Fruit fly (Drosophila melanogaster) whole organism, embryonic: ENCODE data around the gene CG5758.
A peak's percentile ranks its signal among the peaks of the same experiment; 100 is the strongest.

Source experiments
- Asciz ChIP-seq: fragments of 200-800 bp; sonication (Bioruptor generic); optimal IDR thresholded peaks from 2 replicates; lab custom pipeline; 2017; ENCODE audit warnings: missing biosample characterization, mild to moderate bottlenecking, missing genetic modification characterization, missing genetic modification reagents
- Atf3 ChIP-seq: fragments of 200-800 bp; sonication (Bioruptor generic); optimal IDR thresholded peaks from 3 replicates; lab custom pipeline; 2016; ENCODE audit warnings: missing biosample characterization, missing genetic modification characterization
- Atf6 ChIP-seq: fragments of 200-800 bp; sonication (Bioruptor generic); IDR thresholded peaks from 2 replicates; pipeline ENCODE4 v1.3.6; 2022; ENCODE audit warnings: missing biosample characterization, missing genetic modification characterization
- CG10209 ChIP-seq: fragments of 200-800 bp; sonication (Bioruptor generic); optimal IDR thresholded peaks from 3 replicates; lab custom pipeline; 2017; ENCODE audit warnings: missing biosample characterization, mild to moderate bottlenecking, missing genetic modification characterization, missing genetic modification reagents
- CG10274 ChIP-seq: fragments of 200-800 bp; sonication (Bioruptor generic); optimal IDR thresholded peaks from 3 replicates; lab custom pipeline; 2017; ENCODE audit warnings: missing biosample characterization, mild to moderate bottlenecking, missing genetic modification characterization
- CG11398 ChIP-seq: fragments of 200-800 bp; sonication (Bioruptor generic); optimal IDR thresholded peaks from 2 replicates; lab custom pipeline; 2016; ENCODE audit warnings: missing biosample characterization, missing genetic modification characterization
- CG11723 ChIP-seq: fragments of 200-800 bp; sonication (Bioruptor generic); optimal IDR thresholded peaks from 2 replicates; lab custom pipeline; 2017; ENCODE audit warnings: missing biosample characterization, mild to moderate bottlenecking, missing genetic modification characterization
- CG12659 ChIP-seq: fragments of 200-800 bp; sonication (Bioruptor generic); optimal IDR thresholded peaks from 3 replicates; lab custom pipeline; 2017; ENCODE audit warnings: mild to moderate bottlenecking, missing biosample characterization, missing genetic modification reagents, missing genetic modification characterization
- CG13624 ChIP-seq: fragments of 200-800 bp; sonication (Bioruptor generic); optimal IDR thresholded peaks from 2 replicates; lab custom pipeline; 2016; ENCODE audit warnings: missing biosample characterization, missing genetic modification characterization
- CG14014 ChIP-seq: fragments of 200-800 bp; sonication (Bioruptor generic); IDR thresholded peaks from 2 replicates; pipeline ENCODE4 v1.3.6; 2022; ENCODE audit warnings: missing biosample characterization, missing genetic modification characterization
- CG14667 ChIP-seq: fragments of 200-800 bp; sonication (Bioruptor generic); IDR thresholded peaks from 2 replicates; pipeline ENCODE4 v1.3.6; 2022; ENCODE audit warnings: missing biosample characterization, missing genetic modification characterization
- CG17802 ChIP-seq: fragments of 200-800 bp; sonication (Bioruptor generic); optimal IDR thresholded peaks from 2 replicates; lab custom pipeline; 2018; ENCODE audit warnings: missing biosample characterization, mild to moderate bottlenecking, missing genetic modification characterization, moderate library complexity
- CG17912 ChIP-seq: fragments of 200-800 bp; sonication (Bioruptor generic); optimal IDR thresholded peaks from 2 replicates; lab custom pipeline; 2018; ENCODE audit warnings: missing biosample characterization, mild to moderate bottlenecking, missing genetic modification characterization
- CG2712 ChIP-seq: fragments of 200-800 bp; optimal IDR thresholded peaks from 3 replicates; lab custom pipeline; 2019; ENCODE audit warnings: missing biosample characterization, mild to moderate bottlenecking, missing genetic modification characterization, moderate library complexity
- CG30403 ChIP-seq: fragments of 200-800 bp; sonication (Bioruptor generic); optimal IDR thresholded peaks from 3 replicates; lab custom pipeline; 2016; ENCODE audit warnings: missing biosample characterization, missing genetic modification characterization
- CG31441 ChIP-seq: fragments of 200-800 bp; sonication (Bioruptor generic); IDR thresholded peaks from 2 replicates; pipeline ENCODE4 v1.3.6; 2022; ENCODE audit warnings: missing biosample characterization, missing genetic modification characterization
- CG32767 ChIP-seq: fragments of 200-800 bp; sonication (Bioruptor generic); IDR thresholded peaks from 2 replicates; pipeline ENCODE4 v1.3.6; 2022; ENCODE audit warnings: missing biosample characterization, missing genetic modification characterization
- CG32772 ChIP-seq: fragments of 200-800 bp; sonication (Bioruptor generic); IDR thresholded peaks from 2 replicates; pipeline ENCODE4 v1.3.6; 2022; ENCODE audit warnings: missing biosample characterization, missing genetic modification characterization
- CG3281 ChIP-seq: fragments of 200-800 bp; sonication (Bioruptor generic); optimal IDR thresholded peaks from 3 replicates; lab custom pipeline; 2017; ENCODE audit warnings: missing biosample characterization, mild to moderate bottlenecking, missing genetic modification characterization
- CG3847 ChIP-seq: fragments of 200-800 bp; sonication (Bioruptor generic); IDR thresholded peaks from 2 replicates; pipeline ENCODE4 v1.3.6; 2022; ENCODE audit warnings: missing biosample characterization, missing genetic modification characterization
- CG4404 ChIP-seq: fragments of 200-800 bp; sonication (Bioruptor generic); IDR thresholded peaks from 2 replicates; pipeline ENCODE4 v1.3.6; 2022; ENCODE audit warnings: missing biosample characterization, missing genetic modification characterization
- CG7372 ChIP-seq: fragments of 200-800 bp; sonication (Bioruptor generic); IDR thresholded peaks from 2 replicates; pipeline ENCODE4 v1.3.6; 2022; ENCODE audit warnings: missing biosample characterization, missing genetic modification characterization
- CG7786 ChIP-seq: fragments of 200-800 bp; sonication (Bioruptor generic); optimal IDR thresholded peaks from 2 replicates; lab custom pipeline; 2016; ENCODE audit warnings: missing biosample characterization, missing genetic modification characterization
- CG7839 ChIP-seq: fragments of 200-800 bp; sonication (Bioruptor generic); optimal IDR thresholded peaks from 3 replicates; lab custom pipeline; 2018; ENCODE audit warnings: missing biosample characterization, mild to moderate bottlenecking, missing genetic modification characterization, moderate library complexity
- CG8290 ChIP-seq, 3 experiments: fragments of 200-800 bp; sonication (Bioruptor generic); optimal IDR thresholded peaks; 2 replicates each; lab custom pipeline; 2016 to 2019; ENCODE audit warnings: missing biosample characterization in 3 of 3, missing genetic modification characterization in 3 of 3, mild to moderate bottlenecking in 2 of 3, moderate library complexity in 1 of 3
- CG8924 ChIP-seq: fragments of 200-800 bp; optimal IDR thresholded peaks from 3 replicates; lab custom pipeline; 2019; ENCODE audit warnings: missing biosample characterization, mild to moderate bottlenecking, missing genetic modification characterization, moderate library complexity
- D19A ChIP-seq: fragments of 200-800 bp; optimal IDR thresholded peaks from 3 replicates; lab custom pipeline; 2019; ENCODE audit warnings: missing biosample characterization, mild to moderate bottlenecking, missing genetic modification characterization, moderate library complexity
- E2f1 ChIP-seq: fragments of 200-800 bp; sonication (Bioruptor generic); IDR thresholded peaks from 2 replicates; pipeline ENCODE4 v1.3.6; 2022; ENCODE audit warnings: missing biosample characterization, missing genetic modification characterization
- Lim3 ChIP-seq: fragments of 200-800 bp; sonication (Bioruptor generic); IDR thresholded peaks from 2 replicates; pipeline ENCODE4 v1.3.6; 2022; ENCODE audit warnings: missing biosample characterization, missing genetic modification characterization
- Myb ChIP-seq: fragments of 200-800 bp; sonication (Bioruptor generic); optimal IDR thresholded peaks from 2 replicates; lab custom pipeline; 2016; ENCODE audit warnings: missing biosample characterization, missing genetic modification characterization
- Opbp ChIP-seq: fragments of 200-800 bp; sonication (Bioruptor generic); IDR thresholded peaks from 3 replicates; pipeline ENCODE4 v1.3.6; 2022; ENCODE audit warnings: missing biosample characterization, missing genetic modification characterization; ENCODE audit not compliant: partially characterized antibody
- PHDP ChIP-seq: fragments of 200-800 bp; sonication (Bioruptor generic); optimal IDR thresholded peaks from 3 replicates; lab custom pipeline; 2018; ENCODE audit warnings: missing biosample characterization, mild to moderate bottlenecking, missing genetic modification characterization, moderate library complexity
- Six4 ChIP-seq: fragments of 200-800 bp; sonication (Bioruptor generic); optimal IDR thresholded peaks from 2 replicates; lab custom pipeline; 2016; ENCODE audit warnings: missing biosample characterization, missing genetic modification characterization
- Sry-δ ChIP-seq: fragments of 200-800 bp; sonication (Bioruptor generic); optimal IDR thresholded peaks from 2 replicates; lab custom pipeline; 2016; ENCODE audit warnings: missing biosample characterization, missing genetic modification characterization
- ara ChIP-seq: fragments of 200-800 bp; sonication (Bioruptor generic); IDR thresholded peaks from 2 replicates; pipeline ENCODE4 v1.3.6; 2022; ENCODE audit warnings: missing biosample characterization, missing genetic modification characterization
- bsh ChIP-seq, 2 experiments: fragments of 200-800 bp; sonication (Bioruptor generic); optimal IDR thresholded peaks; 2 replicates each; lab custom pipeline; 2017 to 2018; ENCODE audit warnings: mild to moderate bottlenecking in 2 of 2, missing biosample characterization in 2 of 2, missing genetic modification characterization in 2 of 2, moderate library complexity in 1 of 2
- cas ChIP-seq: fragments of 200-800 bp; sonication (Bioruptor generic); IDR thresholded peaks from 2 replicates; pipeline ENCODE4 v1.3.6; 2022; ENCODE audit warnings: missing biosample characterization, missing genetic modification characterization
- chif ChIP-seq, 2 experiments: fragments of 200-800 bp; sonication (Bioruptor generic); optimal IDR thresholded peaks; 3 replicates each; lab custom pipeline; 2016; ENCODE audit warnings: missing biosample characterization in 2 of 2, missing genetic modification characterization in 2 of 2
- dmrt11E ChIP-seq: fragments of 200-800 bp; sonication (Bioruptor generic); optimal IDR thresholded peaks from 3 replicates; lab custom pipeline; 2018; ENCODE audit warnings: missing biosample characterization, mild to moderate bottlenecking, missing genetic modification characterization, moderate library complexity
- ems ChIP-seq: fragments of 200-800 bp; sonication (Bioruptor generic); optimal IDR thresholded peaks from 3 replicates; lab custom pipeline; 2016; ENCODE audit warnings: missing biosample characterization, missing genetic modification characterization
- gt ChIP-seq: fragments of 200-800 bp; sonication (Bioruptor generic); IDR thresholded peaks from 2 replicates; pipeline ENCODE4 v1.3.6; 2022; ENCODE audit warnings: missing biosample characterization, missing genetic modification characterization
- klu ChIP-seq: fragments of 200-800 bp; sonication (Bioruptor generic); IDR thresholded peaks from 2 replicates; pipeline ENCODE4 v1.3.6; 2022; ENCODE audit warnings: missing biosample characterization, missing genetic modification characterization
- lab ChIP-seq: fragments of 200-800 bp; sonication (Bioruptor generic); optimal IDR thresholded peaks from 3 replicates; lab custom pipeline; 2017; ENCODE audit warnings: missing biosample characterization, missing genetic modification characterization, mild to moderate bottlenecking, moderate library complexity, missing genetic modification reagents
- sens ChIP-seq: fragments of 200-800 bp; sonication (Bioruptor generic); peaks from one replicate; lab custom pipeline; 2016; ENCODE audit warnings: missing biosample characterization, missing genetic modification characterization
- so ChIP-seq: fragments of 200-800 bp; sonication (Bioruptor generic); IDR thresholded peaks from 3 replicates; pipeline ENCODE4 v1.3.6; 2022; ENCODE audit warnings: missing biosample characterization, missing genetic modification characterization
- tll ChIP-seq, 2 experiments: fragments of 200-800 bp in 1 of 2; fragments of >200 bp in 1 of 2; sonication (Bioruptor generic) in 1 of 2; optimal IDR thresholded peaks; 2 replicates each; lab custom pipeline; 2017 to 2019; ENCODE audit warnings: missing biosample characterization in 2 of 2, missing genetic modification characterization in 2 of 2, mild to moderate bottlenecking in 1 of 2, moderate library complexity in 1 of 2
- vfl ChIP-seq: fragments of 200-800 bp; sonication (Bioruptor generic); optimal IDR thresholded peaks from 2 replicates; lab custom pipeline; 2016; ENCODE audit warnings: missing biosample characterization, missing genetic modification characterization
- zfh1 ChIP-seq: fragments of 200-800 bp; sonication (Bioruptor generic); IDR thresholded peaks from 3 replicates; pipeline ENCODE4 v1.3.6; 2022; ENCODE audit warnings: missing biosample characterization, missing genetic modification characterization

The CG5758 gene

DNA sequence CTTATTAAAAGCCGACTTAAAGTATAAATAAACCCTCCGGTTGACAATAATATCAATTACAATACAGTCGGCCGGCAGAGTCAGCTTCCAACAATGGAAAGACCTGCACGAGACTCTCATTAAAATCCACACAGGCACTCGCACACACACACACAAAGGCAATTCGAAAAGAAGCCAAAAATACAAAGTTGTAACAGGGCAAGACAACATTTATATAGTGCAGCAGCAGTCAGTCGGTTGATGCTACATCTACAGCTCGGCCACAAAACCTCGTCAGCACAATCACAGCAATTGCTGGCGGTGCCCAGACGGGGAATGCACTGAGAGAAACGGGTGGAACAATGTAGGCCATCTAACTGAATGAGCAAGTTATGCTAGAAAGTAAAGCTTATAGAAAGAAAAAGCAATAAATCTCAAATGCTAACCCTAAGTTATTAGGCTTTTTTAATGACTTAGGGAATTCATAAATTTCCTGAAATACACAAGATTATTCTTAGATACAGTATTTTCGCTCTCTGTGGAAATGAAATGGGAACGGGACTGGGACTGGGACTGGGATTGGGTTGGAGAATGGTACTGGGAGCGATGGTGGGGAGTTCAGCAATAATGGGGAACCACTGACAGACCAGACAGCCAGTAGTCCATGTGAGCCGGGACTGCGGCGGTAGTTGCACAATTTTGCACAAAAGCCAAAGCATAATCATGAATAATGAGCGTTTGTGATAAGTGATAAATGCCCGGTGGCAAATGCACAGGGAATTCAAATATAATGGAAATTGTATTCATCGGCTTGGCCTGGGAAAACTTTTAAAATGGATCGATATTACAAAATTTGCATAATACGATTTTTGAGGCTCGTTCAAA is 1.8 kb downstream of the CG5758 start (continued):
- peak; percentile 42 for TF ChIP-seq ems (GFP tag; lab: Kevin White, UChicago)
- TF ChIP-seq CG10209 (GFP tag; lab: Kevin White, UChicago), result peak; percentile 4
- TF ChIP-seq CG7839, result peak; percentile 63
- TF ChIP-seq CG13624, result no peak
- TF ChIP-seq CG11723 (GFP tag; lab: Kevin White, UChicago), result no peak
- peak; percentile 19 for TF ChIP-seq Six4 (GFP tag; lab: Kevin White, UChicago)
- TF ChIP-seq CG2712 (tag; lab: Kevin White, UChicago), result peak; percentile 55
- TF ChIP-seq CG17912 (GFP tag; lab: Kevin White, UChicago), result no peak
- TF ChIP-seq cas (GFP tag; lab: Robert Waterston, UW), result no peak
- no peak for TF ChIP-seq Opbp (GFP tag; lab: Robert Waterston, UW)
- peak; percentile 10 for TF ChIP-seq Myb (GFP tag; lab: Kevin White, UChicago)
- TF ChIP-seq CG14014 (GFP tag; lab: Robert Waterston, UW), result 0 out of 2 replicates have a peak, but pooled peaks have one; percentile 18
- TF ChIP-seq CG31441 (GFP tag; lab: Robert Waterston, UW), result peak; percentile 53
- TF ChIP-seq CG17802, result peak; percentile 20
- TF ChIP-seq CG12659, result peak; percentile 26
- peak; percentile 21 for TF ChIP-seq Asciz (GFP tag; lab: Kevin White, UChicago)
- TF ChIP-seq tll (GFP tag; optimal IDR thresholded peaks at IDR 0.05; lab: Kevin White, UChicago), result no peak
- TF ChIP-seq CG3847 (GFP tag; lab: Robert Waterston, UW), result 0 out of 2 replicates have a peak, but pooled peaks have one; percentile 38
- no peak for TF ChIP-seq gt (GFP tag; lab: Robert Waterston, UW)
- peak; percentile 79 for TF ChIP-seq sens
- peak; percentile 43 for TF ChIP-seq CG30403 (GFP tag; lab: Kevin White, UChicago)
- TF ChIP-seq chif (GFP tag; optimal IDR thresholded peaks at IDR 0.05; lab: Kevin White, UChicago), result peak; percentile 28 to 35
- peak; percentile 27 for TF ChIP-seq CG7786 (GFP tag; lab: Kevin White, UChicago)
- no peak for TF ChIP-seq D19A
- 0 out of 2 replicates have a peak, but pooled peaks have one; percentile 10 for TF ChIP-seq CG7372 (GFP tag; lab: Robert Waterston, UW)
- TF ChIP-seq bsh (GFP tag; optimal IDR thresholded peaks at IDR 0.05; lab: Kevin White, UChicago), result peak; percentile 54 to 84
- peak; percentile 25; the same call in 1 of the 2 replicates for TF ChIP-seq klu
- TF ChIP-seq so (GFP tag; lab: Robert Waterston, UW), result no peak
- TF ChIP-seq dmrt11E, result no peak
- TF ChIP-seq vfl (GFP tag; lab: Kevin White, UChicago), result peak; percentile 10
- no peak for TF ChIP-seq CG8924
- peak; percentile 40 for TF ChIP-seq PHDP (tag; lab: Kevin White, UChicago)
- no peak for TF ChIP-seq ara (GFP tag; lab: Robert Waterston, UW)
- no peak for TF ChIP-seq Atf3
- TF ChIP-seq CG32772, result peak; percentile 38; the same call in 1 of the 2 replicates
- TF ChIP-seq CG3281 (GFP tag; lab: Kevin White, UChicago), result peak; percentile 19
- no peak for TF ChIP-seq CG11398
- no peak for TF ChIP-seq CG4404 (GFP tag; lab: Robert Waterston, UW)
- no peak for TF ChIP-seq zfh1 (GFP tag; lab: Robert Waterston, UW)
- TF ChIP-seq CG10274 (GFP tag; lab: Kevin White, UChicago), result no peak
- no peak for TF ChIP-seq CG32767 (GFP tag; lab: Robert Waterston, UW)
- TF ChIP-seq Lim3, result no peak
- TF ChIP-seq E2f1 (GFP tag; lab: Robert Waterston, UW), result no peak
- TF ChIP-seq Sry-δ (GFP tag; lab: Kevin White, UChicago), result peak; percentile 15
- peak; percentile 48 for TF ChIP-seq CG14667
- no peak for TF ChIP-seq Atf6 (GFP tag; lab: Robert Waterston, UW)
- TF ChIP-seq CG8290 (GFP tag; optimal IDR thresholded peaks at IDR 0.05; lab: Kevin White, UChicago), result no peak
- no peak for TF ChIP-seq CG8290 (tag; optimal IDR thresholded peaks at IDR 0.05; lab: Kevin White, UChicago)
- peak; percentile 68 for TF ChIP-seq lab
